Worm (Caenorhabditis elegans): Measurements from ENCODE around the gene T11B7.1.
A peak's percentile ranks its signal among the peaks of the same experiment; 100 is the strongest.

The T11B7.1 gene

ce11 chrIV:8891131-8891530, 50.6 kb downstream of the T11B7.1 start, which contains the start of gene spr-2 (continued):
- no peak for TF ChIP-seq pag-3 (tag; optimal IDR thresholded peaks at IDR 0.05; ENCODE audit: borderline replicate concordance, insufficient read depth)
- no peak for TF ChIP-seq lir-3 (tag; optimal IDR thresholded peaks at IDR 0.05; ENCODE audit: poor library complexity)
- peak; percentile 81 to 89 for TF ChIP-seq efl-1 (optimal IDR thresholded peaks at IDR 0.05)
- peak; percentile 86 to 99 for TF ChIP-seq efl-1 (GFP tag; optimal IDR thresholded peaks at IDR 0.05 in 1 of 2)
- TF ChIP-seq unc-30 (tag; optimal IDR thresholded peaks at IDR 0.05): no peak
- peak; percentile 78 for TF ChIP-seq snu-23 (GFP tag; optimal IDR thresholded peaks at IDR 0.05)
- 0 out of 2 replicates have a peak, but pooled peaks have one; percentile 18 for TF ChIP-seq grh-1 (GFP tag; IDR thresholded peaks at IDR 0.05)
- no peak for TF ChIP-seq Y116A8C.19 (tag; optimal IDR thresholded peaks at IDR 0.05; ENCODE audit: borderline replicate concordance)
- TF ChIP-seq mab-9 (GFP tag; IDR thresholded peaks at IDR 0.05): no peak
- peak; percentile 54 for TF ChIP-seq ztf-4 (tag; optimal IDR thresholded peaks at IDR 0.05)
- no peak for TF ChIP-seq ceh-90 (tag; optimal IDR thresholded peaks at IDR 0.05)
- TF ChIP-seq pax-3 (tag; optimal IDR thresholded peaks at IDR 0.05): no peak
- TF ChIP-seq alr-1 (tag; optimal IDR thresholded peaks at IDR 0.05; ENCODE audit: borderline replicate concordance): no peak
- peak; percentile 39 for TF ChIP-seq egl-13 (tag; optimal IDR thresholded peaks at IDR 0.05)
- no peak for TF ChIP-seq ceh-63 (GFP tag; optimal IDR thresholded peaks at IDR 0.05)
- TF ChIP-seq ztf-11 (tag; optimal IDR thresholded peaks at IDR 0.05): peak in 1 of 2 experiments; percentile 3
- TF ChIP-seq elt-3 (tag; optimal IDR thresholded peaks at IDR 0.05): peak in 2 of 6 experiments; percentile 12 to 34
- no peak for TF ChIP-seq ets-5 (GFP tag; IDR thresholded peaks at IDR 0.05)
- peak; percentile 84 to 88 (median 87) for TF ChIP-seq dpl-1 (GFP tag; optimal IDR thresholded peaks at IDR 0.05)
- TF ChIP-seq lin-39 (tag; optimal IDR thresholded peaks at IDR 0.05): peak; percentile 75
- no peak for TF ChIP-seq nhr-12 (tag; optimal IDR thresholded peaks at IDR 0.05)
- peak; percentile 89 for TF ChIP-seq nhr-71 (tag; optimal IDR thresholded peaks at IDR 0.05)
- TF ChIP-seq lin-14 (GFP tag; optimal IDR thresholded peaks at IDR 0.05): peak; percentile 81
- peak; percentile 50 for TF ChIP-seq fkh-8 (tag; optimal IDR thresholded peaks at IDR 0.05)
- peak; percentile 37 for TF ChIP-seq unc-130 (tag; optimal IDR thresholded peaks at IDR 0.05)
- no peak for TF ChIP-seq zip-4 (GFP tag; optimal IDR thresholded peaks at IDR 0.05)
- peak; percentile 79 for TF ChIP-seq nhr-90 (tag; optimal IDR thresholded peaks at IDR 0.05; ENCODE audit: poor library complexity)
- no peak for TF ChIP-seq fkh-4 (tag; optimal IDR thresholded peaks at IDR 0.05; ENCODE audit: borderline replicate concordance)
- peak; percentile 55 for TF ChIP-seq fos-1 (tag; optimal IDR thresholded peaks at IDR 0.05)
- no peak for TF ChIP-seq nhr-76 (tag; optimal IDR thresholded peaks at IDR 0.05)
- TF ChIP-seq nhr-47 (tag; optimal IDR thresholded peaks at IDR 0.05): peak; percentile 84
- no peak for TF ChIP-seq pqm-1 (tag; optimal IDR thresholded peaks at IDR 0.05)
- peak; percentile 68 for TF ChIP-seq ceh-8 (GFP tag; optimal IDR thresholded peaks at IDR 0.05)
